Fruit fly (Drosophila melanogaster): Measurements from ENCODE around the gene CG8519.

CG8519 gene

dm6 chr3L:6708995-6709606 lies 4.4 kb downstream of the CG8519 start (continued):
- TF ChIP-seq Ssrp (tag; optimal IDR thresholded peaks at IDR 0.05) (no peak), CG1792 (GFP tag; optimal IDR thresholded peaks at IDR 0.05) (peak; percentile 21), CG6654 (GFP tag; optimal IDR thresholded peaks at IDR 0.05) (peak; percentile 78), Fer2 (tag; optimal IDR thresholded peaks at IDR 0.05) (peak; percentile 94), exex (tag; optimal IDR thresholded peaks at IDR 0.05) (peak; percentile 71), amos (GFP tag; IDR thresholded peaks at IDR 0.05; ENCODE audit: partially characterized antibody) (no peak; the same call in 1 of the 2 replicates), CG1603 (tag; optimal IDR thresholded peaks at IDR 0.05) (peak; percentile 84), CG10959 (GFP tag; IDR thresholded peaks at IDR 0.05) (no peak), Hr3 (GFP tag; optimal IDR thresholded peaks at IDR 0.05) (peak; percentile 51), caup (GFP tag; optimal IDR thresholded peaks at IDR 0.05; ENCODE audit: severe bottlenecking) (peak; percentile 98), CG10209 (GFP tag; optimal IDR thresholded peaks at IDR 0.05) (peak; percentile 85), Xbp1 (GFP tag; optimal IDR thresholded peaks at IDR 0.05) (peak; percentile 87), CG17328 (GFP tag; IDR thresholded peaks at IDR 0.05) (peak; percentile 89), Doc2 (GFP tag; IDR thresholded peaks at IDR 0.05) (peak; percentile 49; the same call in 1 of the 2 replicates), Vsx1 (GFP tag; optimal IDR thresholded peaks at IDR 0.05) (peak; percentile 93), CG13894 (tag; optimal IDR thresholded peaks at IDR 0.05) (peak; percentile 72), CG9932 (GFP tag; IDR thresholded peaks at IDR 0.05) (peak; percentile 83), CG8944 (GFP tag; optimal IDR thresholded peaks at IDR 0.05) (peak; percentile 43), NC2α (GFP tag; optimal IDR thresholded peaks at IDR 0.05) (peak; percentile 7), phol (tag; optimal IDR thresholded peaks at IDR 0.05) (peak; percentile 71), Poxn (GFP tag; IDR thresholded peaks at IDR 0.05) (peak; percentile 60), sim (GFP tag; IDR thresholded peaks at IDR 0.05) (0 out of 2 replicates have a peak, but pooled peaks have one; percentile 32), chm (GFP tag; IDR thresholded peaks at IDR 0.05) (peak; percentile 85; the same call in 1 of the 2 replicates), yki (optimal IDR thresholded peaks at IDR 0.05) (no peak), az2 (GFP tag; optimal IDR thresholded peaks at IDR 0.05) (peak; percentile 76), CG33213 (GFP tag; optimal IDR thresholded peaks at IDR 0.05) (peak; percentile 95), Hr51 (GFP tag; optimal IDR thresholded peaks at IDR 0.05) (peak; percentile 37 to 73), Max (GFP tag; optimal IDR thresholded peaks at IDR 0.05) (peak; percentile 76), CG12104 (GFP tag; optimal IDR thresholded peaks at IDR 0.05) (peak; percentile 93), CG17186 (GFP tag; optimal IDR thresholded peaks at IDR 0.05) (peak; percentile 3), CG17359 (tag; optimal IDR thresholded peaks at IDR 0.05) (peak; percentile 90), Ada2b (GFP tag; IDR thresholded peaks at IDR 0.05) (peak; percentile 72; the same call in 1 of the 2 replicates), Gug (GFP tag; IDR thresholded peaks at IDR 0.05) (peak; percentile 85), esg (GFP tag; conservative IDR thresholded peaks at IDR 0.05) (peak; percentile 35; the same call in 1 of the 2 replicates), MBD-R2 (GFP tag; IDR thresholded peaks at IDR 0.05) (peak; percentile 62; the same call in 1 of the 2 replicates), ash1 (GFP tag; optimal IDR thresholded peaks at IDR 0.05) (peak; percentile 93), Gsc (GFP tag; IDR thresholded peaks at IDR 0.05) (no peak), chn (GFP tag; optimal IDR thresholded peaks at IDR 0.05) (peak; percentile 54), sisA (GFP tag; IDR thresholded peaks at IDR 0.05) (peak; percentile 64), ssp (GFP tag; IDR thresholded peaks at IDR 0.05) (peak; percentile 33; the same call in 1 of the 2 replicates), CG12155 (GFP tag; optimal IDR thresholded peaks at IDR 0.05) (peak; percentile 54), wor (GFP tag; IDR thresholded peaks at IDR 0.05) (0 out of 2 replicates have a peak, but pooled peaks have one; percentile 12), CG9727 (GFP tag; optimal IDR thresholded peaks at IDR 0.05) (peak; percentile 78), sug (tag; optimal IDR thresholded peaks at IDR 0.05) (peak; percentile 78), NC2β (GFP tag; optimal IDR thresholded peaks at IDR 0.05) (peak; percentile 58), CG4730 (GFP tag; IDR thresholded peaks at IDR 0.05) (peak; percentile 72), pfk (GFP tag; optimal IDR thresholded peaks at IDR 0.05) (peak; percentile 75), CG17612 (GFP tag; IDR thresholded peaks at IDR 0.05) (peak; percentile 79), gsb-n (tag; optimal IDR thresholded peaks at IDR 0.05) (peak; percentile 70), peb (GFP tag; IDR thresholded peaks at IDR 0.05) (peak; percentile 31; the same call in 1 of the 2 replicates)

All from whole organism, embryonic.